Worm (Caenorhabditis elegans) whole organism, L2 larva: ENCODE measurements around the gene F30H5.3.

Experiments used
- C34F6.9 ChIP-seq: fragments of 150-350 bp; optimal IDR thresholded peaks from 2 replicates; lab custom pipeline; 2014; ENCODE audit warnings: missing biosample characterization, missing genetic modification characterization
- Y55F3AM.14 ChIP-seq: fragments of 200-800 bp; sonication (Bioruptor generic); optimal IDR thresholded peaks from 2 replicates; lab custom pipeline; 2018; ENCODE audit warnings: mild to moderate bottlenecking, missing genetic modification characterization, missing compliant biosample characterization
- ZK546.5 ChIP-seq: sonication (generic microtip); optimal IDR thresholded peaks from 2 replicates; lab custom pipeline; 2017; ENCODE audit warnings: missing biosample characterization, missing genetic modification characterization
- alr-1 ChIP-seq: fragments of 150-350 bp; optimal IDR thresholded peaks from 2 replicates; lab custom pipeline; 2014; ENCODE audit warnings: missing biosample characterization, missing genetic modification characterization
- blmp-1 ChIP-seq: sonication (generic microtip); optimal IDR thresholded peaks from 2 replicates; lab custom pipeline; 2017; ENCODE audit warnings: missing genetic modification characterization, mild to moderate bottlenecking, missing compliant biosample characterization, antibody characterized with exemption, moderate library complexity; ENCODE audit not compliant: insufficient read depth
- ceh-16 ChIP-seq: fragments of 150-350 bp; optimal IDR thresholded peaks from 2 replicates; lab custom pipeline; 2014; ENCODE audit warnings: missing biosample characterization, missing genetic modification characterization
- ceh-82 ChIP-seq: fragments of 150-350 bp; optimal IDR thresholded peaks from 2 replicates; lab custom pipeline; 2014; ENCODE audit warnings: missing biosample characterization, missing genetic modification characterization
- crh-2 ChIP-seq: sonication (generic microtip); optimal IDR thresholded peaks from 2 replicates; lab custom pipeline; 2017; ENCODE audit warnings: missing biosample characterization, missing genetic modification characterization
- egl-27 ChIP-seq: sonication (generic microtip); optimal IDR thresholded peaks from 3 replicates; lab custom pipeline; 2017; ENCODE audit warnings: missing biosample characterization, missing genetic modification reagents, missing genetic modification characterization
- elt-1 ChIP-seq: fragments of 150-350 bp; optimal IDR thresholded peaks from 2 replicates; lab custom pipeline; 2014; ENCODE audit warnings: missing biosample characterization, missing genetic modification characterization
- fos-1 ChIP-seq: fragments of 150-350 bp; optimal IDR thresholded peaks from 2 replicates; lab custom pipeline; 2014; ENCODE audit warnings: missing biosample characterization, missing genetic modification characterization
- gmeb-1 ChIP-seq: fragments of 150-350 bp; optimal IDR thresholded peaks from 2 replicates; lab custom pipeline; 2014; ENCODE audit warnings: missing biosample characterization, missing genetic modification characterization
- lin-11 ChIP-seq: fragments of 150-350 bp; sonication (generic microtip); optimal IDR thresholded peaks from 2 replicates; lab custom pipeline; 2014; ENCODE audit warnings: missing biosample characterization, missing genetic modification characterization, inconsistent platforms, mixed read lengths
- lin-13 ChIP-seq: fragments of 150-350 bp; optimal IDR thresholded peaks from 2 replicates; lab custom pipeline; 2014; ENCODE audit warnings: missing biosample characterization, missing genetic modification reagents, missing genetic modification characterization
- lin-39 ChIP-seq: fragments of 150-350 bp; optimal IDR thresholded peaks from 2 replicates; lab custom pipeline; 2014; ENCODE audit warnings: missing biosample characterization, missing genetic modification reagents, missing genetic modification characterization
- mdl-1 ChIP-seq, 2 experiments: fragments of 150-350 bp in 1 of 2; sonication (generic microtip) in 1 of 2; optimal IDR thresholded peaks; 2 replicates each; lab custom pipeline; 2017; ENCODE audit warnings: missing biosample characterization in 2 of 2, missing genetic modification characterization in 2 of 2
- nhr-10 ChIP-seq: sonication (generic microtip); optimal IDR thresholded peaks from 2 replicates; lab custom pipeline; 2017; ENCODE audit warnings: missing biosample characterization, missing genetic modification characterization
- nhr-11 ChIP-seq: fragments of 150-350 bp; optimal IDR thresholded peaks from 2 replicates; lab custom pipeline; 2014; ENCODE audit warnings: missing biosample characterization, missing genetic modification characterization
- nhr-12 ChIP-seq: fragments of 150-350 bp; optimal IDR thresholded peaks from 2 replicates; lab custom pipeline; 2014; ENCODE audit warnings: missing biosample characterization, missing genetic modification characterization
- nhr-21 ChIP-seq: fragments of 150-350 bp; optimal IDR thresholded peaks from 2 replicates; lab custom pipeline; 2014; ENCODE audit warnings: missing biosample characterization, missing genetic modification characterization
- nhr-23 ChIP-seq: fragments of 150-350 bp; optimal IDR thresholded peaks from 2 replicates; lab custom pipeline; 2014; ENCODE audit warnings: missing biosample characterization, missing genetic modification reagents, missing genetic modification characterization
- nhr-237 ChIP-seq: fragments of 150-350 bp; optimal IDR thresholded peaks from 2 replicates; lab custom pipeline; 2014; ENCODE audit warnings: missing biosample characterization, missing genetic modification characterization
- nhr-25 ChIP-seq: fragments of 150-350 bp; sonication (generic microtip); optimal IDR thresholded peaks from 3 replicates; lab custom pipeline; 2014; ENCODE audit warnings: missing biosample characterization, missing genetic modification characterization
- nhr-6 ChIP-seq: fragments of 150-350 bp; optimal IDR thresholded peaks from 2 replicates; lab custom pipeline; 2014; ENCODE audit warnings: missing biosample characterization, missing genetic modification characterization
- nhr-77 ChIP-seq: fragments of 150-350 bp; optimal IDR thresholded peaks from 2 replicates; lab custom pipeline; 2014; ENCODE audit warnings: missing biosample characterization, missing genetic modification characterization
- peb-1 ChIP-seq: fragments of 150-350 bp; optimal IDR thresholded peaks from 2 replicates; lab custom pipeline; 2014; ENCODE audit warnings: missing biosample characterization, missing genetic modification characterization
- sem-4 ChIP-seq: fragments of 150-350 bp; optimal IDR thresholded peaks from 2 replicates; lab custom pipeline; 2014; ENCODE audit warnings: missing biosample characterization, missing genetic modification reagents, missing genetic modification characterization
- skn-1 ChIP-seq: sonication (generic microtip); optimal IDR thresholded peaks from 2 replicates; lab custom pipeline; 2017; ENCODE audit warnings: missing biosample characterization, missing genetic modification characterization
- sma-3 ChIP-seq: sonication (generic microtip); optimal IDR thresholded peaks from 2 replicates; lab custom pipeline; 2016; ENCODE audit warnings: missing genetic modification reagents, missing genetic modification characterization, missing compliant biosample characterization
- sma-9 ChIP-seq, 2 experiments: fragments of 150-350 bp in 1 of 2; sonication (generic microtip) in 1 of 2; optimal IDR thresholded peaks; 2 replicates each; lab custom pipeline; 2014 to 2016; ENCODE audit warnings: missing genetic modification characterization in 2 of 2, mild to moderate bottlenecking in 1 of 2, missing biosample characterization in 1 of 2, missing compliant biosample characterization in 1 of 2, missing genetic modification reagents in 1 of 2, moderate library complexity in 1 of 2
- snpc-4 ChIP-seq: fragments of 150-350 bp; optimal IDR thresholded peaks from 2 replicates; lab custom pipeline; 2014; ENCODE audit warnings: missing biosample characterization, missing genetic modification characterization
- unc-39 ChIP-seq: fragments of 150-350 bp; optimal IDR thresholded peaks from 2 replicates; lab custom pipeline; 2014; ENCODE audit warnings: missing biosample characterization, missing genetic modification characterization
- unc-55 ChIP-seq: fragments of 150-350 bp; sonication (generic microtip); optimal IDR thresholded peaks from 3 replicates; lab custom pipeline; 2014; ENCODE audit warnings: missing biosample characterization, missing genetic modification reagents, missing genetic modification characterization
- ztf-4 ChIP-seq: fragments of 150-350 bp; optimal IDR thresholded peaks from 2 replicates; lab custom pipeline; 2014; ENCODE audit warnings: missing biosample characterization, missing genetic modification characterization

The F30H5.3 gene

ce11 chrIII:535266-536107, 23.5 kb upstream of the F30H5.3 start (continued):
- TF ChIP-seq ZK546.5 (tag; lab: Kevin White, UChicago) (no peak), ceh-16 (tag; lab: Kevin White, UChicago) (no peak), unc-55 (GFP tag; lab: Kevin White, UChicago) (peak; percentile 26), skn-1 (tag; lab: Kevin White, UChicago) (no peak), snpc-4 (tag; lab: Kevin White, UChicago) (no peak), lin-11 (peak; percentile 9), nhr-237 (tag; lab: Kevin White, UChicago) (no peak), sem-4 (tag; lab: Kevin White, UChicago) (no peak), gmeb-1 (tag; lab: Kevin White, UChicago) (peak; percentile 14), nhr-77 (tag; lab: Kevin White, UChicago) (no peak), lin-13 (GFP tag; lab: Kevin White, UChicago) (no peak), sma-3 (GFP tag; lab: Kevin White, UChicago) (no peak), C34F6.9 (tag; lab: Kevin White, UChicago) (no peak), nhr-6 (tag; lab: Kevin White, UChicago) (no peak), crh-2 (tag; lab: Kevin White, UChicago) (peak; percentile 49), nhr-25 (tag; lab: Kevin White, UChicago) (no peak), peb-1 (no peak), Y55F3AM.14 (GFP tag; lab: Kevin White, UChicago) (no peak), nhr-23 (tag; lab: Kevin White, UChicago) (no peak), ztf-4 (tag; lab: Kevin White, UChicago) (no peak)

- TF ChIP-seq unc-55 (GFP tag; lab: Kevin White, UChicago) = no peak
- no peak for TF ChIP-seq unc-39
- TF ChIP-seq lin-39 (tag; lab: Kevin White, UChicago) = no peak
- TF ChIP-seq Y55F3AM.14 (GFP tag; lab: Kevin White, UChicago) = no peak
- TF ChIP-seq ceh-82 (tag; lab: Kevin White, UChicago) = no peak
- TF ChIP-seq elt-1 (tag; lab: Kevin White, UChicago) = no peak
- no peak for TF ChIP-seq nhr-21 (tag; lab: Kevin White, UChicago)
- TF ChIP-seq mdl-1 (tag; optimal IDR thresholded peaks at IDR 0.05; lab: Kevin White, UChicago) = no peak
- TF ChIP-seq crh-2 (tag; lab: Kevin White, UChicago) = no peak
- TF ChIP-seq nhr-10 (tag; lab: Kevin White, UChicago) = no peak
- no peak for TF ChIP-seq ceh-16 (tag; lab: Kevin White, UChicago)
- no peak for TF ChIP-seq nhr-77 (tag; lab: Kevin White, UChicago)
- no peak for TF ChIP-seq egl-27
- no peak for TF ChIP-seq alr-1 (tag; lab: Kevin White, UChicago)
- TF ChIP-seq sma-9 (GFP tag; optimal IDR thresholded peaks at IDR 0.05; lab: Kevin White, UChicago) = no peak
- no peak for TF ChIP-seq sma-9 (tag; optimal IDR thresholded peaks at IDR 0.05; lab: Kevin White, UChicago)
- TF ChIP-seq ztf-4 (tag; lab: Kevin White, UChicago) = no peak
- no peak for TF ChIP-seq gmeb-1 (tag; lab: Kevin White, UChicago)
- TF ChIP-seq lin-13 (GFP tag; lab: Kevin White, UChicago) = no peak
- TF ChIP-seq nhr-12 (tag; lab: Kevin White, UChicago) = no peak
These were observed 20.1 kb upstream of the F30H5.3 start for ce11 chrIII:532152-532551.

- no peak for TF ChIP-seq C34F6.9 (tag; lab: Kevin White, UChicago)
- TF ChIP-seq fos-1 (tag; lab: Kevin White, UChicago) = peak; percentile 31
- TF ChIP-seq nhr-10 (tag; lab: Kevin White, UChicago) = no peak
These were observed 18.9 kb upstream of the F30H5.3 start for ce11 chrIII:530899-531298.

ce11 chrIII:526824-527223, 14.8 kb upstream of the F30H5.3 start, which contains the start of gene T22F7.4:
T22F7.4 (minus strand) TSS chrIII:526924.
- no peak for TF ChIP-seq nhr-10 (tag; lab: Kevin White, UChicago)
- no peak for TF ChIP-seq nhr-25 (tag; lab: Kevin White, UChicago)
- TF ChIP-seq blmp-1 (tag; lab: Kevin White, UChicago) = no peak
- TF ChIP-seq nhr-11 (tag; lab: Kevin White, UChicago) = no peak
- no peak for TF ChIP-seq nhr-77 (tag; lab: Kevin White, UChicago)
- TF ChIP-seq nhr-21 (tag; lab: Kevin White, UChicago) = no peak
- TF ChIP-seq snpc-4 (tag; lab: Kevin White, UChicago) = no peak
- TF ChIP-seq, all 48 proteins: peak for 0
